Fruit fly (Drosophila melanogaster) whole organism, embryonic: Measurements from ENCODE around the gene Pex10.

ENCODE experiments used
- B-H1 ChIP-seq: fragments of 200-800 bp; sonication (Bioruptor generic); IDR thresholded peaks from 3 replicates; pipeline ENCODE4 v1.3.6; 2022; ENCODE audit warnings: missing biosample characterization, missing genetic modification characterization
- CG10462 ChIP-seq: fragments of 200-800 bp; sonication (Bioruptor generic); optimal IDR thresholded peaks from 2 replicates; lab custom pipeline; 2016; ENCODE audit warnings: missing biosample characterization, missing genetic modification characterization
- CG10979 ChIP-seq: fragments of 200-800 bp; sonication (Bioruptor generic); optimal IDR thresholded peaks from 2 replicates; lab custom pipeline; 2018; ENCODE audit warnings: missing biosample characterization, mild to moderate bottlenecking, missing genetic modification characterization, moderate library complexity
- CG11456 ChIP-seq: fragments of 200-800 bp; sonication (Bioruptor generic); IDR thresholded peaks from 3 replicates; pipeline ENCODE4 v1.3.6; 2022; ENCODE audit warnings: missing biosample characterization, missing genetic modification characterization
- CG12391 ChIP-seq: fragments of 200-800 bp; sonication (Bioruptor generic); optimal IDR thresholded peaks from 3 replicates; lab custom pipeline; 2018; ENCODE audit warnings: missing biosample characterization, mild to moderate bottlenecking, missing genetic modification characterization, moderate library complexity
- CG15073 ChIP-seq: fragments of 200-800 bp; sonication (Bioruptor generic); optimal IDR thresholded peaks from 2 replicates; lab custom pipeline; 2016; ENCODE audit warnings: missing biosample characterization, missing genetic modification characterization
- CG17361 ChIP-seq: fragments of 200-800 bp; sonication (Bioruptor generic); IDR thresholded peaks from 3 replicates; pipeline ENCODE4 v1.3.6; 2022; ENCODE audit warnings: missing biosample characterization, missing genetic modification characterization
- CG17385 ChIP-seq: fragments of 200-800 bp; sonication (Bioruptor generic); optimal IDR thresholded peaks from 3 replicates; lab custom pipeline; 2018; ENCODE audit warnings: missing biosample characterization, mild to moderate bottlenecking, missing genetic modification characterization
- CG17568 ChIP-seq: fragments of 200-800 bp; sonication (Bioruptor generic); optimal IDR thresholded peaks from 2 replicates; lab custom pipeline; 2018; ENCODE audit warnings: missing biosample characterization, mild to moderate bottlenecking, missing genetic modification characterization, moderate library complexity
- CG17612 ChIP-seq: fragments of 200-800 bp; sonication (Bioruptor generic); IDR thresholded peaks from 2 replicates; pipeline ENCODE4 v1.3.6; 2022; ENCODE audit warnings: missing biosample characterization, missing genetic modification characterization
- CG18011 ChIP-seq: fragments of 200-800 bp; sonication (Bioruptor generic); optimal IDR thresholded peaks from 2 replicates; lab custom pipeline; 2017; ENCODE audit warnings: missing biosample characterization, missing genetic modification characterization, mild to moderate bottlenecking, moderate library complexity, missing genotype
- CG2120 ChIP-seq: fragments of 200-800 bp; sonication (Bioruptor generic); optimal IDR thresholded peaks from 3 replicates; lab custom pipeline; 2016; ENCODE audit warnings: missing biosample characterization, missing genetic modification characterization
- CG2678 ChIP-seq: fragments of 200-800 bp; sonication (Bioruptor generic); optimal IDR thresholded peaks from 3 replicates; lab custom pipeline; 2019; ENCODE audit warnings: missing biosample characterization, mild to moderate bottlenecking, missing genetic modification characterization, moderate library complexity
- CG2875 ChIP-seq: fragments of 200-800 bp; sonication (Bioruptor generic); optimal IDR thresholded peaks from 2 replicates; lab custom pipeline; 2017; ENCODE audit warnings: missing biosample characterization, mild to moderate bottlenecking, missing genetic modification characterization, missing genetic modification reagents
- CG2889 ChIP-seq: fragments of 200-800 bp; sonication (Bioruptor generic); IDR thresholded peaks from 3 replicates; pipeline ENCODE4 v1.3.6; 2022; ENCODE audit warnings: missing biosample characterization, missing genetic modification characterization
- CG30431 ChIP-seq: fragments of 200-800 bp; sonication (Bioruptor generic); optimal IDR thresholded peaks from 2 replicates; lab custom pipeline; 2017; ENCODE audit warnings: missing biosample characterization, missing genetic modification characterization
- CG7839 ChIP-seq: fragments of 200-800 bp; sonication (Bioruptor generic); optimal IDR thresholded peaks from 3 replicates; lab custom pipeline; 2018; ENCODE audit warnings: missing biosample characterization, mild to moderate bottlenecking, missing genetic modification characterization, moderate library complexity
- Doc2 ChIP-seq: fragments of 200-800 bp; sonication (Bioruptor generic); IDR thresholded peaks from 2 replicates; pipeline ENCODE4 v1.3.6; 2022; ENCODE audit warnings: missing biosample characterization, missing genetic modification characterization
- ERR ChIP-seq: fragments of 200-800 bp; sonication (Bioruptor generic); optimal IDR thresholded peaks from 2 replicates; lab custom pipeline; 2016; ENCODE audit warnings: missing biosample characterization, missing genetic modification characterization
- Ets97D ChIP-seq: fragments of 200-800 bp; sonication (Bioruptor generic); optimal IDR thresholded peaks from 3 replicates; lab custom pipeline; 2016; ENCODE audit warnings: missing biosample characterization, missing genetic modification characterization
- Fer1 ChIP-seq: fragments of 200-800 bp; sonication (Bioruptor generic); optimal IDR thresholded peaks from 2 replicates; lab custom pipeline; 2017; ENCODE audit warnings: missing biosample characterization, mild to moderate bottlenecking, missing genetic modification characterization
- GATAe ChIP-seq: fragments of 200-800 bp; sonication (Bioruptor generic); conservative IDR thresholded peaks from 2 replicates; pipeline ENCODE4 v1.3.6; 2022; ENCODE audit warnings: missing biosample characterization, missing genetic modification characterization
- Gsc ChIP-seq: fragments of 200-800 bp; sonication (Bioruptor generic); IDR thresholded peaks from 2 replicates; pipeline ENCODE4 v1.3.6; 2022; ENCODE audit warnings: missing biosample characterization, missing genetic modification characterization
- Hsf ChIP-seq: fragments of 200-800 bp; sonication (Bioruptor generic); optimal IDR thresholded peaks from 3 replicates; lab custom pipeline; 2016; ENCODE audit warnings: missing biosample characterization, missing genetic modification characterization
- MBD-R2 ChIP-seq: fragments of 200-800 bp; sonication (Bioruptor generic); IDR thresholded peaks from 2 replicates; pipeline ENCODE4 v1.3.6; 2022; ENCODE audit warnings: missing biosample characterization, missing genetic modification characterization
- NC2α ChIP-seq: fragments of 200-800 bp; sonication (Bioruptor generic); optimal IDR thresholded peaks from 2 replicates; lab custom pipeline; 2016; ENCODE audit warnings: missing biosample characterization, missing genetic modification characterization
- Nf-YC ChIP-seq: fragments of 200-800 bp; optimal IDR thresholded peaks from 3 replicates; lab custom pipeline; 2019; ENCODE audit warnings: missing biosample characterization, mild to moderate bottlenecking, missing genetic modification characterization, moderate library complexity
- Opbp ChIP-seq: fragments of 200-800 bp; sonication (Bioruptor generic); IDR thresholded peaks from 3 replicates; pipeline ENCODE4 v1.3.6; 2022; ENCODE audit warnings: missing biosample characterization, missing genetic modification characterization; ENCODE audit not compliant: partially characterized antibody
- Side ChIP-seq: fragments of 200-800 bp; sonication (Bioruptor generic); optimal IDR thresholded peaks from 2 replicates; lab custom pipeline; 2016; ENCODE audit warnings: missing biosample characterization, missing genetic modification characterization
- Six4 ChIP-seq: fragments of 200-800 bp; sonication (Bioruptor generic); optimal IDR thresholded peaks from 2 replicates; lab custom pipeline; 2016; ENCODE audit warnings: missing biosample characterization, missing genetic modification characterization
- Ssrp ChIP-seq: fragments of 200-800 bp; sonication (Bioruptor generic); optimal IDR thresholded peaks from 2 replicates; lab custom pipeline; 2018; ENCODE audit warnings: missing biosample characterization, mild to moderate bottlenecking, missing genetic modification characterization, moderate library complexity
- ase ChIP-seq: fragments of 200-800 bp; sonication (Bioruptor generic); IDR thresholded peaks from 3 replicates; pipeline ENCODE4 v1.3.6; 2022; ENCODE audit warnings: missing biosample characterization, missing genetic modification characterization
- danr ChIP-seq: fragments of 200-800 bp; sonication (Bioruptor generic); IDR thresholded peaks from 2 replicates; pipeline ENCODE4 v1.3.6; 2022; ENCODE audit warnings: missing biosample characterization, missing genetic modification characterization
- dpn ChIP-seq, 2 experiments: fragments of 200-800 bp; sonication (Bioruptor generic); optimal IDR thresholded peaks; 3 replicates each; lab custom pipeline; 2016; ENCODE audit warnings: missing biosample characterization in 2 of 2, missing genetic modification characterization in 2 of 2
- emc ChIP-seq: fragments of 200-800 bp; sonication (Bioruptor generic); optimal IDR thresholded peaks from 2 replicates; lab custom pipeline; 2016; ENCODE audit warnings: missing biosample characterization, missing genetic modification characterization
- ems ChIP-seq: fragments of 200-800 bp; sonication (Bioruptor generic); optimal IDR thresholded peaks from 3 replicates; lab custom pipeline; 2016; ENCODE audit warnings: missing biosample characterization, missing genetic modification characterization
- gce ChIP-seq: fragments of 200-800 bp; sonication (Bioruptor generic); IDR thresholded peaks from 3 replicates; pipeline ENCODE4 v1.3.6; 2022; ENCODE audit warnings: missing biosample characterization, missing genetic modification characterization
- grau ChIP-seq: fragments of 200-800 bp; optimal IDR thresholded peaks from 3 replicates; lab custom pipeline; 2019; ENCODE audit warnings: missing biosample characterization, mild to moderate bottlenecking, missing genetic modification characterization, moderate library complexity
- gt ChIP-seq: fragments of 200-800 bp; sonication (Bioruptor generic); IDR thresholded peaks from 2 replicates; pipeline ENCODE4 v1.3.6; 2022; ENCODE audit warnings: missing biosample characterization, missing genetic modification characterization
- ham ChIP-seq: fragments of 200-800 bp; sonication (Bioruptor generic); IDR thresholded peaks from 2 replicates; pipeline ENCODE4 v1.3.6; 2022; ENCODE audit warnings: missing biosample characterization, missing genetic modification characterization
- kni ChIP-seq: fragments of 200-800 bp; sonication (Bioruptor generic); optimal IDR thresholded peaks from 3 replicates; lab custom pipeline; 2017; ENCODE audit warnings: mild to moderate bottlenecking, missing biosample characterization, missing genetic modification reagents, missing genetic modification characterization
- p53 ChIP-seq: fragments of 200-800 bp; sonication (Bioruptor generic); optimal IDR thresholded peaks from 2 replicates; lab custom pipeline; 2016; ENCODE audit warnings: missing biosample characterization, missing genetic modification characterization
- pita ChIP-seq: fragments of 200-800 bp; sonication (Bioruptor generic); optimal IDR thresholded peaks from 2 replicates; lab custom pipeline; 2017; ENCODE audit warnings: missing biosample characterization, mild to moderate bottlenecking, missing genetic modification characterization
- psq ChIP-seq: fragments of 200-800 bp; sonication (Bioruptor generic); optimal IDR thresholded peaks from 2 replicates; lab custom pipeline; 2017; ENCODE audit warnings: missing biosample characterization, missing genetic modification characterization
- pum ChIP-seq: fragments of 200-800 bp; sonication (Bioruptor generic); optimal IDR thresholded peaks from 2 replicates; lab custom pipeline; 2016; ENCODE audit warnings: missing biosample characterization, missing genetic modification characterization
- slbo ChIP-seq: fragments of 200-800 bp; sonication (Bioruptor generic); IDR thresholded peaks from 2 replicates; pipeline ENCODE4 v1.3.6; 2022; ENCODE audit warnings: missing biosample characterization, missing genetic modification characterization
- sug ChIP-seq: fragments of 200-800 bp; optimal IDR thresholded peaks from 2 replicates; lab custom pipeline; 2019; ENCODE audit warnings: missing biosample characterization, mild to moderate bottlenecking, missing genetic modification characterization, moderate library complexity
- tgo ChIP-seq: fragments of 200-800 bp; sonication (Bioruptor generic); IDR thresholded peaks from 3 replicates; pipeline ENCODE4 v1.3.6; 2022; ENCODE audit warnings: missing biosample characterization, missing genetic modification characterization
- tup ChIP-seq: fragments of 200-800 bp; sonication (Bioruptor generic); optimal IDR thresholded peaks from 2 replicates; lab custom pipeline; 2016; ENCODE audit warnings: missing biosample characterization, mild to moderate bottlenecking, missing genetic modification characterization, moderate library complexity
- wdn ChIP-seq: fragments of 200-800 bp; sonication (Bioruptor generic); IDR thresholded peaks from 2 replicates; pipeline ENCODE4 v1.3.6; 2022; ENCODE audit warnings: missing biosample characterization, missing genetic modification characterization

The Pex10 gene

dm6 chr3L:1517274-1518047 is 40.6 kb upstream of the Pex10 start (continued):
- TF ChIP-seq CG10979 (tag; lab: Kevin White, UChicago) (peak; percentile 17), CG7839 (no peak), ERR (GFP tag; lab: Kevin White, UChicago) (peak; percentile 43), Doc2 (GFP tag; lab: Robert Waterston, UW) (no peak), CG2120 (GFP tag; lab: Kevin White, UChicago) (peak; percentile 77), CG11456 (GFP tag; lab: Robert Waterston, UW) (peak; percentile 54; the same call in 2 of the 3 replicates), CG17612 (GFP tag; lab: Robert Waterston, UW) (no peak), CG12391 (peak; percentile 35), kni (GFP tag; lab: Kevin White, UChicago) (no peak), CG10462 (peak; percentile 51), Nf-YC (tag; lab: Kevin White, UChicago) (no peak), Side (GFP tag; lab: Kevin White, UChicago) (peak; percentile 48), ham (no peak), NC2α (GFP tag; lab: Kevin White, UChicago) (peak; percentile 32), ems (GFP tag; lab: Kevin White, UChicago) (peak; percentile 15), sug (tag; lab: Kevin White, UChicago) (no peak), slbo (GFP tag; lab: Robert Waterston, UW) (peak; percentile 80), MBD-R2 (GFP tag; lab: Robert Waterston, UW) (peak; percentile 83), Gsc (GFP tag; lab: Robert Waterston, UW) (no peak), Ets97D (GFP tag; lab: Kevin White, UChicago) (peak; percentile 80), CG18011 (GFP tag; lab: Kevin White, UChicago) (peak; percentile 69), dpn (GFP tag; optimal IDR thresholded peaks at IDR 0.05; lab: Kevin White, UChicago) (peak; percentile 76 to 85), gt (no peak), B-H1 (peak; percentile 31; the same call in 1 of the 3 replicates), pita (GFP tag; lab: Kevin White, UChicago) (no peak), CG17361 (GFP tag; lab: Robert Waterston, UW) (no peak; the same call in 2 of the 3 replicates), tgo (GFP tag; lab: Robert Waterston, UW) (peak; percentile 55), CG17385 (GFP tag; lab: Kevin White, UChicago) (peak; percentile 48), CG2889 (GFP tag; lab: Robert Waterston, UW) (peak; percentile 43; the same call in 1 of the 3 replicates), CG2678 (tag; lab: Kevin White, UChicago) (no peak), GATAe (GFP tag; lab: Robert Waterston, UW) (no peak), CG15073 (GFP tag; lab: Kevin White, UChicago) (no peak), p53 (GFP tag; lab: Kevin White, UChicago) (peak; percentile 5), CG30431 (GFP tag; lab: Kevin White, UChicago) (peak; percentile 21), psq (GFP tag; lab: Kevin White, UChicago) (no peak), danr (peak; percentile 19; the same call in 1 of the 2 replicates), pum (GFP tag; lab: Kevin White, UChicago) (peak; percentile 68), tup (GFP tag; lab: Kevin White, UChicago) (peak; percentile 59), wdn (peak; percentile 53; the same call in 1 of the 2 replicates), grau (tag; lab: Kevin White, UChicago) (no peak), Ssrp (tag; lab: Kevin White, UChicago) (no peak), CG2875 (GFP tag; lab: Kevin White, UChicago) (no peak), Six4 (GFP tag; lab: Kevin White, UChicago) (peak; percentile 51), ase (GFP tag; lab: Robert Waterston, UW) (no peak), Hsf (GFP tag; lab: Kevin White, UChicago) (peak; percentile 77), emc (GFP tag; lab: Kevin White, UChicago) (peak; percentile 58), CG17568 (GFP tag; lab: Kevin White, UChicago) (no peak), Opbp (GFP tag; lab: Robert Waterston, UW) (peak; percentile 87), gce (0 out of 3 replicates have a peak, but pooled peaks have one; percentile 38), Fer1 (GFP tag; lab: Kevin White, UChicago) (no peak)
